Fruit fly (Drosophila melanogaster) S2 (cell line): Measurements from ENCODE around the gene Psn.

Experiments used
- CG8478 ChIP-seq: fragments of >200 bp; optimal IDR thresholded peaks from 2 replicates; lab custom pipeline; 2018
- CTCF ChIP-seq, 2 experiments: fragments of >200 bp; optimal IDR thresholded peaks; 2 replicates each; lab custom pipeline; 2018

DNA sequence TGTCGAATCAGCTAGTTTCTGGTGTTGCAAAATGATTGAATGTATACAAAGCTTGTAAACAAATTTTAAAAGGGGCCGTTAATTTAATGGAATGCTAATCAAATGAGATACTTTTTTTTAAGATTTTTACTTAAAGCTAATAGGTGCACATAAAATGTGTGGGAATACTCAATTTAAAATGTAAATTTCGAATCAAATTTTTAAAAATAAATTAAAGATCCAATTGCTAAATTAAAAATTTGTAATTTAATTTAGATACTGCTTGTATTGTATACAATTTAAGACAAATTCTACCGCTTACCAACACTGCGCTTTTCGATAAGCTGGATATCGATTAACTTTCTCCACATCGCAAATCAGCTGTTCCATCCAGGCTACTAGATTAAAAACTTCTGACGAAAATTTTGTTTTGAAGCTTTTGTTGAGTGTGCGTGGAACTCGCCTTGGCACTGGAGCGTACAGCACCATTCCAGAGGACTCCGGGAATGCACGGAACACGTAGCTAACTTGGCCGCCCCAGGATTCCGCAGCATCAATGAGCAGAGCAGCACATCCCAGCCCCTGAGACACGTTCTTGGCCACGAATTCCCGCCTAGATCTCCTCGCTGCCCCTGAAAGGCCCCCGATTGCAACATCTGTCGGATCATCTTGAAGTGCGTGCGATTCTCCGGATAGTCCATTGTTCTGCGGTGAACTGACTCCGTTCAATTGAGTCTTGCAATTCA, 48.0 kb upstream of the Psn start, which contains the start of the genes CG5498 and fbl:
- TF ChIP-seq CG8478 (lab: Kevin White, UChicago) = no peak
- TF ChIP-seq CTCF (optimal IDR thresholded peaks at IDR 0.05; lab: Kevin White, UChicago) = no peak
